Fruit fly (Drosophila melanogaster) whole organism, embryonic: ENCODE measurements around the gene CG9674.

ENCODE experiments used
- Blimp-1 ChIP-seq: fragments of 200-800 bp; sonication (Bioruptor generic); optimal IDR thresholded peaks from 3 replicates; lab custom pipeline; 2018; ENCODE audit warnings: missing biosample characterization, missing genetic modification characterization, mild to moderate bottlenecking, moderate library complexity, missing genetic modification reagents
- Bteb2 ChIP-seq: fragments of 200-800 bp; sonication (Bioruptor generic); optimal IDR thresholded peaks from 2 replicates; lab custom pipeline; 2016; ENCODE audit warnings: missing biosample characterization, missing genetic modification characterization
- C15 ChIP-seq: fragments of 200-800 bp; sonication (Bioruptor generic); IDR thresholded peaks from 3 replicates; pipeline ENCODE4 v1.3.6; 2022; ENCODE audit warnings: missing biosample characterization, missing genetic modification characterization
- CG11247 ChIP-seq: fragments of 200-800 bp; sonication (Bioruptor generic); IDR thresholded peaks from 2 replicates; pipeline ENCODE4 v1.3.6; 2022; ENCODE audit warnings: missing biosample characterization, missing genetic modification characterization
- CG11504 ChIP-seq: fragments of 200-800 bp; sonication (Bioruptor generic); optimal IDR thresholded peaks from 3 replicates; lab custom pipeline; 2019; ENCODE audit warnings: missing biosample characterization, mild to moderate bottlenecking, missing genetic modification characterization, moderate library complexity
- CG1233 ChIP-seq: fragments of 200-800 bp; sonication (Bioruptor generic); optimal IDR thresholded peaks from 4 replicates; lab custom pipeline; 2018; ENCODE audit warnings: missing biosample characterization, mild to moderate bottlenecking, missing genetic modification characterization
- CG13894 ChIP-seq: fragments of 200-800 bp; sonication (Bioruptor generic); optimal IDR thresholded peaks from 3 replicates; lab custom pipeline; 2018; ENCODE audit warnings: missing biosample characterization, mild to moderate bottlenecking, missing genetic modification characterization, moderate library complexity
- CG14965 ChIP-seq: fragments of 200-800 bp; sonication (Bioruptor generic); optimal IDR thresholded peaks from 2 replicates; lab custom pipeline; 2016; ENCODE audit warnings: missing biosample characterization, missing genetic modification characterization, borderline replicate concordance
- CG17361 ChIP-seq: fragments of 200-800 bp; sonication (Bioruptor generic); IDR thresholded peaks from 3 replicates; pipeline ENCODE4 v1.3.6; 2022; ENCODE audit warnings: missing biosample characterization, missing genetic modification characterization
- CG17612 ChIP-seq: fragments of 200-800 bp; sonication (Bioruptor generic); IDR thresholded peaks from 2 replicates; pipeline ENCODE4 v1.3.6; 2022; ENCODE audit warnings: missing biosample characterization, missing genetic modification characterization
- CG17912 ChIP-seq: fragments of 200-800 bp; sonication (Bioruptor generic); optimal IDR thresholded peaks from 2 replicates; lab custom pipeline; 2018; ENCODE audit warnings: missing biosample characterization, mild to moderate bottlenecking, missing genetic modification characterization
- CG18011 ChIP-seq: fragments of 200-800 bp; sonication (Bioruptor generic); optimal IDR thresholded peaks from 2 replicates; lab custom pipeline; 2017; ENCODE audit warnings: missing biosample characterization, missing genetic modification characterization, mild to moderate bottlenecking, moderate library complexity, missing genotype
- CG2120 ChIP-seq: fragments of 200-800 bp; sonication (Bioruptor generic); optimal IDR thresholded peaks from 3 replicates; lab custom pipeline; 2016; ENCODE audit warnings: missing biosample characterization, missing genetic modification characterization
- CG4282 ChIP-seq: fragments of 200-800 bp; sonication (Bioruptor generic); optimal IDR thresholded peaks from 2 replicates; lab custom pipeline; 2016; ENCODE audit warnings: missing biosample characterization, missing genetic modification characterization
- CG4854 ChIP-seq: fragments of 200-800 bp; sonication (Bioruptor generic); optimal IDR thresholded peaks from 2 replicates; lab custom pipeline; 2016; ENCODE audit warnings: missing biosample characterization, missing genetic modification characterization, inconsistent platforms
- CG5245 ChIP-seq: fragments of 200-800 bp; sonication (Bioruptor generic); optimal IDR thresholded peaks from 3 replicates; lab custom pipeline; 2016; ENCODE audit warnings: missing biosample characterization, missing genetic modification characterization
- CG5953 ChIP-seq: fragments of 200-800 bp; sonication (Bioruptor generic); IDR thresholded peaks from 2 replicates; pipeline ENCODE4 v1.3.6; 2022; ENCODE audit warnings: missing biosample characterization, missing genetic modification characterization
- CG6683 ChIP-seq: fragments of 200-800 bp; sonication (Bioruptor generic); optimal IDR thresholded peaks from 2 replicates; lab custom pipeline; 2017; ENCODE audit warnings: missing biosample characterization, mild to moderate bottlenecking, missing genetic modification characterization, missing genetic modification reagents
- CG7839 ChIP-seq: fragments of 200-800 bp; sonication (Bioruptor generic); optimal IDR thresholded peaks from 3 replicates; lab custom pipeline; 2018; ENCODE audit warnings: missing biosample characterization, mild to moderate bottlenecking, missing genetic modification characterization, moderate library complexity
- CG8281 ChIP-seq: fragments of 200-800 bp; sonication (Bioruptor generic); optimal IDR thresholded peaks from 2 replicates; lab custom pipeline; 2018; ENCODE audit warnings: missing biosample characterization, mild to moderate bottlenecking, missing genetic modification characterization, moderate library complexity
- CG8388 ChIP-seq: fragments of 200-800 bp; sonication (Bioruptor generic); optimal IDR thresholded peaks from 2 replicates; lab custom pipeline; 2019; ENCODE audit warnings: missing biosample characterization, mild to moderate bottlenecking, missing genetic modification characterization, moderate library complexity
- CTCF ChIP-seq: fragments of 200-800 bp; sonication (Bioruptor generic); optimal IDR thresholded peaks from 2 replicates; lab custom pipeline; 2017; ENCODE audit warnings: missing biosample characterization, mild to moderate bottlenecking, missing genetic modification characterization, moderate library complexity
- CoRest ChIP-seq: fragments of 200-800 bp; sonication (Bioruptor generic); optimal IDR thresholded peaks from 3 replicates; lab custom pipeline; 2018; ENCODE audit warnings: missing biosample characterization, mild to moderate bottlenecking, missing genetic modification characterization, moderate library complexity
- Doc2 ChIP-seq: fragments of 200-800 bp; sonication (Bioruptor generic); IDR thresholded peaks from 2 replicates; pipeline ENCODE4 v1.3.6; 2022; ENCODE audit warnings: missing biosample characterization, missing genetic modification characterization
- HLH3B ChIP-seq: fragments of 200-800 bp; sonication (Bioruptor generic); IDR thresholded peaks from 2 replicates; pipeline ENCODE4 v1.3.6; 2022; ENCODE audit warnings: missing biosample characterization, missing genetic modification characterization
- Kr ChIP-seq: fragments of 200-800 bp; sonication (Bioruptor generic); optimal IDR thresholded peaks from 2 replicates; lab custom pipeline; 2017; ENCODE audit warnings: missing biosample characterization, mild to moderate bottlenecking, missing genetic modification characterization
- MESR4 ChIP-seq: fragments of 200-800 bp; sonication (Bioruptor generic); optimal IDR thresholded peaks from 2 replicates; lab custom pipeline; 2018; ENCODE audit warnings: missing biosample characterization, mild to moderate bottlenecking, missing genetic modification characterization, moderate library complexity
- Max ChIP-seq: fragments of 200-800 bp; sonication (Bioruptor generic); optimal IDR thresholded peaks from 2 replicates; lab custom pipeline; 2016; ENCODE audit warnings: missing biosample characterization, mild to moderate bottlenecking, missing genetic modification characterization
- Nf-YA ChIP-seq: fragments of 200-800 bp; sonication (Bioruptor generic); IDR thresholded peaks from 2 replicates; pipeline ENCODE4 v1.3.6; 2022; ENCODE audit warnings: missing biosample characterization, missing genetic modification characterization
- Scr ChIP-seq: fragments of 200-800 bp; sonication (Bioruptor generic); IDR thresholded peaks from 2 replicates; pipeline ENCODE4 v1.3.6; 2022; ENCODE audit warnings: missing biosample characterization, missing genetic modification characterization; ENCODE audit not compliant: partially characterized antibody
- Tbp ChIP-seq: fragments of >200 bp; optimal IDR thresholded peaks from 2 replicates; lab custom pipeline; 2018; ENCODE audit warnings: missing biosample characterization, missing genetic modification characterization
- Usf ChIP-seq: fragments of 200-800 bp; sonication (Bioruptor generic); optimal IDR thresholded peaks from 2 replicates; lab custom pipeline; 2017; ENCODE audit warnings: missing genotype, missing biosample characterization, missing genetic modification characterization
- YL-1 ChIP-seq: fragments of 200-800 bp; sonication (Bioruptor generic); optimal IDR thresholded peaks from 3 replicates; lab custom pipeline; 2017; ENCODE audit warnings: missing biosample characterization, mild to moderate bottlenecking, missing genetic modification characterization
- ap ChIP-seq: fragments of 200-800 bp; sonication (Bioruptor generic); IDR thresholded peaks from 2 replicates; pipeline ENCODE4 v1.3.6; 2022; ENCODE audit warnings: missing biosample characterization, missing genetic modification characterization
- gsb-n ChIP-seq: fragments of 200-800 bp; sonication (Bioruptor generic); optimal IDR thresholded peaks from 3 replicates; lab custom pipeline; 2018; ENCODE audit warnings: missing biosample characterization, mild to moderate bottlenecking, missing genetic modification characterization
- gt ChIP-seq: fragments of 200-800 bp; sonication (Bioruptor generic); IDR thresholded peaks from 2 replicates; pipeline ENCODE4 v1.3.6; 2022; ENCODE audit warnings: missing biosample characterization, missing genetic modification characterization
- hkb ChIP-seq, 2 experiments: fragments of 200-800 bp in 1 of 2; fragments of >200 bp in 1 of 2; sonication (Bioruptor generic) in 1 of 2; IDR thresholded peaks in 1 of 2; optimal IDR thresholded peaks in 1 of 2; 2 replicates each; pipeline versions ENCODE4 v1.3.6 to Lab custom; 2017 to 2022; ENCODE audit warnings: missing biosample characterization in 1 of 2, missing genetic modification characterization in 1 of 2
- mld ChIP-seq: fragments of 200-800 bp; sonication (Bioruptor generic); IDR thresholded peaks from 3 replicates; pipeline ENCODE4 v1.3.6; 2022; ENCODE audit warnings: missing biosample characterization, missing genetic modification characterization; ENCODE audit not compliant: partially characterized antibody
- nmo ChIP-seq: fragments of 200-800 bp; sonication (Bioruptor generic); optimal IDR thresholded peaks from 2 replicates; lab custom pipeline; 2018; ENCODE audit warnings: missing biosample characterization, mild to moderate bottlenecking, missing genetic modification characterization, moderate library complexity
- peb ChIP-seq: fragments of 200-800 bp; sonication (Bioruptor generic); IDR thresholded peaks from 2 replicates; pipeline ENCODE4 v1.3.6; 2022; ENCODE audit warnings: missing biosample characterization, missing genetic modification characterization
- pho ChIP-seq: fragments of 200-800 bp; sonication (Bioruptor generic); optimal IDR thresholded peaks from 2 replicates; lab custom pipeline; 2016; ENCODE audit warnings: missing biosample characterization, missing genetic modification characterization
- pita ChIP-seq: fragments of 200-800 bp; sonication (Bioruptor generic); optimal IDR thresholded peaks from 2 replicates; lab custom pipeline; 2017; ENCODE audit warnings: missing biosample characterization, mild to moderate bottlenecking, missing genetic modification characterization
- prd ChIP-seq, 3 experiments: fragments of >200 bp in 2 of 3; fragments of 200-800 bp in 1 of 3; sonication (Bioruptor generic) in 1 of 3; optimal IDR thresholded peaks in 2 of 3; IDR thresholded peaks in 1 of 3; 2 replicates in 2 of 3; 3 replicates in 1 of 3; pipeline versions ENCODE4 v1.3.6 to Lab custom; 2017 to 2022; ENCODE audit warnings: missing biosample characterization in 1 of 3, missing genetic modification characterization in 1 of 3
- pros ChIP-seq: fragments of 200-800 bp; sonication (Bioruptor generic); optimal IDR thresholded peaks from 3 replicates; lab custom pipeline; 2019; ENCODE audit warnings: missing biosample characterization, mild to moderate bottlenecking, missing genetic modification characterization, moderate library complexity
- sc ChIP-seq, 3 experiments: fragments of >200 bp in 2 of 3; fragments of 200-800 bp in 1 of 3; sonication (Bioruptor generic) in 1 of 3; optimal IDR thresholded peaks; 2 replicates in 2 of 3; 3 replicates in 1 of 3; lab custom pipeline; 2017; ENCODE audit warnings: mild to moderate bottlenecking in 1 of 3, missing biosample characterization in 1 of 3, missing genetic modification characterization in 1 of 3, missing genetic modification reagents in 1 of 3
- sr ChIP-seq: fragments of 200-800 bp; sonication (Bioruptor generic); IDR thresholded peaks from 3 replicates; pipeline ENCODE4 v1.3.6; 2022; ENCODE audit warnings: missing biosample characterization, missing genetic modification characterization
- stc ChIP-seq: fragments of 200-800 bp; sonication (Bioruptor generic); IDR thresholded peaks from 2 replicates; pipeline ENCODE4 v1.3.6; 2022; ENCODE audit warnings: missing biosample characterization, missing genetic modification characterization
- tx ChIP-seq: fragments of 200-800 bp; sonication (Bioruptor generic); optimal IDR thresholded peaks from 2 replicates; lab custom pipeline; 2016; ENCODE audit warnings: missing biosample characterization, missing genetic modification characterization
- unc-4 ChIP-seq: fragments of 200-800 bp; sonication (Bioruptor generic); IDR thresholded peaks from 2 replicates; pipeline ENCODE4 v1.3.6; 2022; ENCODE audit warnings: missing biosample characterization, missing genetic modification characterization; ENCODE audit not compliant: partially characterized antibody
- z ChIP-seq: fragments of 200-800 bp; sonication (Bioruptor generic); IDR thresholded peaks from 3 replicates; pipeline ENCODE4 v1.3.6; 2022; ENCODE audit warnings: missing biosample characterization, missing genetic modification characterization

Gene CG9674

DNA sequence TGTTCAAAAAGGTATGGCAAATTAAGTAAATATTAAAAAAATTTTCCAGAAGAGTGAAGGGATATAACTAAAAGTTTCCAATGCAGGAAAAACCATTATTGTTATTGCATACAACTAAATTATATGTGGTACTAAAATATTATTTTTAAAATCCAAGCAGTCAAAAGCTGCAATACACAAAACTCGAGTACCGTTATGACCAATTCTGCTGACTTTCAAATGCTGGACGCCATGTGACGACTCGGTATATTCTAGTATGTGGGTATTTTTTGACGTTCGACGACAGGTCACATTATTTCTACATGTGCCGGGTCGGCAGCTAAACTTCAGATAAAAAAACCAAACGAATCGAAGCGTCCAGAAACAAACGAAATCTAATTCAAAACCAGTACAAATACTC lies 608 bp upstream of the CG9674 start (continued):
- TF ChIP-seq CG5953 (GFP tag; lab: Robert Waterston, UW): no peak
- TF ChIP-seq CG7839 (tag; lab: Kevin White, UChicago): no peak
- no peak for TF ChIP-seq pros (GFP tag; lab: Kevin White, UChicago)
- TF ChIP-seq sr (GFP tag; lab: Robert Waterston, UW): no peak
- peak; percentile 45; the same call in 2 of the 3 replicates for TF ChIP-seq CG17361 (GFP tag; lab: Robert Waterston, UW)
- peak; percentile 7 for TF ChIP-seq CG4854
- peak; percentile 48 for TF ChIP-seq CG11504 (tag; lab: Kevin White, UChicago)
- TF ChIP-seq C15 (GFP tag; lab: Robert Waterston, UW): no peak
- no peak for TF ChIP-seq HLH3B (GFP tag; lab: Robert Waterston, UW)
- TF ChIP-seq CG17912 (GFP tag; lab: Kevin White, UChicago): no peak
- no peak for TF ChIP-seq tx
- no peak for TF ChIP-seq CG8388 (GFP tag; lab: Kevin White, UChicago)
- TF ChIP-seq Usf (GFP tag; lab: Kevin White, UChicago): no peak
- no peak for TF ChIP-seq Bteb2 (GFP tag; lab: Kevin White, UChicago)
- TF ChIP-seq CG13894 (tag; lab: Kevin White, UChicago): peak; percentile 30
- no peak for TF ChIP-seq CG4282
- TF ChIP-seq unc-4: no peak
- peak; percentile 25 for TF ChIP-seq pho (GFP tag; lab: Kevin White, UChicago)
- no peak for TF ChIP-seq CG11247
- TF ChIP-seq Blimp-1: no peak
- TF ChIP-seq prd (optimal IDR thresholded peaks at IDR 0.05; lab: Kevin White, UChicago): no peak
- no peak for TF ChIP-seq prd (GFP tag; IDR thresholded peaks at IDR 0.05; lab: Robert Waterston, UW)
- TF ChIP-seq gt: no peak
- peak; percentile 38 for TF ChIP-seq CG2120
- TF ChIP-seq Nf-YA (GFP tag; lab: Robert Waterston, UW): no peak
- no peak for TF ChIP-seq Kr (GFP tag; lab: Kevin White, UChicago)
- TF ChIP-seq mld (GFP tag; lab: Robert Waterston, UW): no peak
- TF ChIP-seq ap (GFP tag; lab: Robert Waterston, UW): no peak
- peak; percentile 100 for TF ChIP-seq CG18011
- no peak for TF ChIP-seq sc (optimal IDR thresholded peaks at IDR 0.05; lab: Kevin White, UChicago)
- TF ChIP-seq sc (GFP tag; optimal IDR thresholded peaks at IDR 0.05; lab: Kevin White, UChicago): no peak
- TF ChIP-seq MESR4 (GFP tag; lab: Kevin White, UChicago): peak; percentile 55
- no peak for TF ChIP-seq stc
- peak; percentile 19 for TF ChIP-seq hkb (optimal IDR thresholded peaks at IDR 0.05; lab: Kevin White, UChicago)
- TF ChIP-seq hkb (GFP tag; IDR thresholded peaks at IDR 0.05; lab: Robert Waterston, UW): no peak
- TF ChIP-seq pita: no peak
- peak; percentile 49 for TF ChIP-seq CTCF (GFP tag; lab: Kevin White, UChicago)
- TF ChIP-seq CoRest: peak; percentile 90
- TF ChIP-seq Doc2 (GFP tag; lab: Robert Waterston, UW): no peak
- no peak for TF ChIP-seq CG8281 (tag; lab: Kevin White, UChicago)
- TF ChIP-seq CG1233 (GFP tag; lab: Kevin White, UChicago): no peak
- TF ChIP-seq CG6683 (GFP tag; lab: Kevin White, UChicago): no peak
- TF ChIP-seq Tbp: no peak
- TF ChIP-seq CG17612: no peak
- TF ChIP-seq Max (GFP tag; lab: Kevin White, UChicago): peak; percentile 74
- no peak for TF ChIP-seq CG14965 (GFP tag; lab: Kevin White, UChicago)
- no peak for TF ChIP-seq peb (GFP tag; lab: Robert Waterston, UW)
- TF ChIP-seq z (GFP tag; lab: Robert Waterston, UW): no peak
- no peak for TF ChIP-seq Scr
- TF ChIP-seq YL-1 (GFP tag; lab: Kevin White, UChicago): peak; percentile 61
- TF ChIP-seq CG5245 (GFP tag; lab: Kevin White, UChicago): no peak
- peak; percentile 59 for TF ChIP-seq gsb-n
- TF ChIP-seq nmo: peak; percentile 70
